Fruit fly (Drosophila melanogaster) whole organism, embryonic: Measurements from ENCODE around the gene Catsup.

Experiments used
- Blimp-1 ChIP-seq: fragments of 200-800 bp; sonication (Bioruptor generic); optimal IDR thresholded peaks from 3 replicates; lab custom pipeline; 2018; ENCODE audit warnings: missing biosample characterization, missing genetic modification characterization, mild to moderate bottlenecking, moderate library complexity, missing genetic modification reagents
- CG10979 ChIP-seq: fragments of 200-800 bp; sonication (Bioruptor generic); optimal IDR thresholded peaks from 2 replicates; lab custom pipeline; 2018; ENCODE audit warnings: missing biosample characterization, mild to moderate bottlenecking, missing genetic modification characterization, moderate library complexity
- CG11085 ChIP-seq: fragments of 200-800 bp; sonication (Bioruptor generic); IDR thresholded peaks from 2 replicates; pipeline ENCODE4 v1.3.6; 2022; ENCODE audit warnings: missing biosample characterization, missing genetic modification characterization
- CG11398 ChIP-seq: fragments of 200-800 bp; sonication (Bioruptor generic); optimal IDR thresholded peaks from 2 replicates; lab custom pipeline; 2016; ENCODE audit warnings: missing biosample characterization, missing genetic modification characterization
- CG12071 ChIP-seq: fragments of 200-800 bp; sonication (Bioruptor generic); optimal IDR thresholded peaks from 3 replicates; lab custom pipeline; 2018; ENCODE audit warnings: missing biosample characterization, mild to moderate bottlenecking, missing genetic modification characterization
- CG12155 ChIP-seq: fragments of 200-800 bp; sonication (Bioruptor generic); optimal IDR thresholded peaks from 3 replicates; lab custom pipeline; 2016; ENCODE audit warnings: missing biosample characterization, missing genetic modification characterization
- CG12942 ChIP-seq: fragments of 200-800 bp; sonication (Bioruptor generic); optimal IDR thresholded peaks from 3 replicates; lab custom pipeline; 2016; ENCODE audit warnings: missing biosample characterization, missing genetic modification characterization
- CG13296 ChIP-seq: fragments of 200-800 bp; sonication (Bioruptor generic); optimal IDR thresholded peaks from 3 replicates; lab custom pipeline; 2018; ENCODE audit warnings: missing biosample characterization, mild to moderate bottlenecking, missing genetic modification characterization
- CG13775 ChIP-seq: fragments of 200-800 bp; sonication (Bioruptor generic); optimal IDR thresholded peaks from 3 replicates; lab custom pipeline; 2017; ENCODE audit warnings: missing biosample characterization, mild to moderate bottlenecking, missing genetic modification characterization
- CG14860 ChIP-seq: fragments of 200-800 bp; sonication (Bioruptor generic); IDR thresholded peaks from 3 replicates; pipeline ENCODE4 v1.3.6; 2022; ENCODE audit warnings: missing biosample characterization, missing genetic modification characterization; ENCODE audit not compliant: partially characterized antibody
- CG15269 ChIP-seq: fragments of 200-800 bp; sonication (Bioruptor generic); optimal IDR thresholded peaks from 2 replicates; lab custom pipeline; 2018; ENCODE audit warnings: missing biosample characterization, mild to moderate bottlenecking, missing genetic modification characterization, moderate library complexity
- CG17361 ChIP-seq: fragments of 200-800 bp; sonication (Bioruptor generic); IDR thresholded peaks from 3 replicates; pipeline ENCODE4 v1.3.6; 2022; ENCODE audit warnings: missing biosample characterization, missing genetic modification characterization
- CG18262 ChIP-seq: fragments of 200-800 bp; optimal IDR thresholded peaks from 3 replicates; lab custom pipeline; 2019; ENCODE audit warnings: missing biosample characterization, mild to moderate bottlenecking, missing genetic modification characterization, moderate library complexity
- CG2875 ChIP-seq: fragments of 200-800 bp; sonication (Bioruptor generic); optimal IDR thresholded peaks from 2 replicates; lab custom pipeline; 2017; ENCODE audit warnings: missing biosample characterization, mild to moderate bottlenecking, missing genetic modification characterization, missing genetic modification reagents
- CG31365 ChIP-seq: fragments of 200-800 bp; sonication (Bioruptor generic); optimal IDR thresholded peaks from 2 replicates; lab custom pipeline; 2018; ENCODE audit warnings: missing biosample characterization, mild to moderate bottlenecking, missing genetic modification characterization
- CG31441 ChIP-seq: fragments of 200-800 bp; sonication (Bioruptor generic); IDR thresholded peaks from 2 replicates; pipeline ENCODE4 v1.3.6; 2022; ENCODE audit warnings: missing biosample characterization, missing genetic modification characterization
- CG33557 ChIP-seq: fragments of 200-800 bp; sonication (Bioruptor generic); optimal IDR thresholded peaks from 2 replicates; lab custom pipeline; 2019; ENCODE audit warnings: missing biosample characterization, mild to moderate bottlenecking, missing genetic modification characterization, moderate library complexity
- CG5953 ChIP-seq: fragments of 200-800 bp; sonication (Bioruptor generic); IDR thresholded peaks from 2 replicates; pipeline ENCODE4 v1.3.6; 2022; ENCODE audit warnings: missing biosample characterization, missing genetic modification characterization
- CG6689 ChIP-seq: fragments of 200-800 bp; sonication (Bioruptor generic); IDR thresholded peaks from 2 replicates; pipeline ENCODE4 v1.3.6; 2022; ENCODE audit warnings: missing biosample characterization, missing genetic modification characterization
- CG6791 ChIP-seq: fragments of 200-800 bp; sonication (Bioruptor generic); IDR thresholded peaks from 3 replicates; pipeline ENCODE4 v1.3.6; 2022; ENCODE audit warnings: missing biosample characterization, missing genetic modification characterization; ENCODE audit not compliant: partially characterized antibody
- CG8359 ChIP-seq: fragments of 200-800 bp; sonication (Bioruptor generic); optimal IDR thresholded peaks from 2 replicates; lab custom pipeline; 2017; ENCODE audit warnings: missing biosample characterization, mild to moderate bottlenecking, missing genetic modification characterization, borderline replicate concordance
- CrebB ChIP-seq: fragments of 200-800 bp; sonication (Bioruptor generic); optimal IDR thresholded peaks from 3 replicates; lab custom pipeline; 2018; ENCODE audit warnings: missing biosample characterization, mild to moderate bottlenecking, missing genetic modification characterization
- Eip74EF ChIP-seq, 2 experiments: fragments of 200-800 bp in 1 of 2; fragments of >200 bp in 1 of 2; sonication (Bioruptor generic) in 1 of 2; optimal IDR thresholded peaks; 2 replicates each; lab custom pipeline; 2017 to 2019; ENCODE audit warnings: missing biosample characterization in 2 of 2, missing genetic modification characterization in 2 of 2, mild to moderate bottlenecking in 1 of 2, moderate library complexity in 1 of 2
- H2.0 ChIP-seq: fragments of 200-800 bp; sonication (Bioruptor generic); IDR thresholded peaks from 2 replicates; pipeline ENCODE4 v1.3.6; 2022; ENCODE audit warnings: missing biosample characterization, missing genetic modification characterization
- HLH54F ChIP-seq: fragments of 200-800 bp; sonication (Bioruptor generic); optimal IDR thresholded peaks from 3 replicates; lab custom pipeline; 2016; ENCODE audit warnings: missing biosample characterization, missing genetic modification characterization
- Lim3 ChIP-seq: fragments of 200-800 bp; sonication (Bioruptor generic); IDR thresholded peaks from 2 replicates; pipeline ENCODE4 v1.3.6; 2022; ENCODE audit warnings: missing biosample characterization, missing genetic modification characterization
- MTF-1 ChIP-seq: fragments of 200-800 bp; sonication (Bioruptor generic); optimal IDR thresholded peaks from 2 replicates; lab custom pipeline; 2018; ENCODE audit warnings: missing biosample characterization, mild to moderate bottlenecking, missing genetic modification characterization, borderline replicate concordance
- Nf-YB ChIP-seq: fragments of 200-800 bp; sonication (Bioruptor generic); optimal IDR thresholded peaks from 3 replicates; lab custom pipeline; 2019; ENCODE audit warnings: missing biosample characterization, mild to moderate bottlenecking, missing genetic modification characterization, moderate library complexity
- NfI ChIP-seq: fragments of 200-800 bp; sonication (Bioruptor generic); optimal IDR thresholded peaks from 3 replicates; lab custom pipeline; 2018; ENCODE audit warnings: missing biosample characterization, mild to moderate bottlenecking, missing genetic modification characterization, moderate library complexity
- Spps ChIP-seq: fragments of 200-800 bp; sonication (Bioruptor generic); optimal IDR thresholded peaks from 2 replicates; lab custom pipeline; 2018; ENCODE audit warnings: missing biosample characterization, mild to moderate bottlenecking, missing genetic modification characterization
- ash1 ChIP-seq: fragments of 200-800 bp; sonication (Bioruptor generic); optimal IDR thresholded peaks from 2 replicates; lab custom pipeline; 2018; ENCODE audit warnings: missing biosample characterization, mild to moderate bottlenecking, missing genetic modification characterization
- btn ChIP-seq: fragments of 200-800 bp; sonication (Bioruptor generic); optimal IDR thresholded peaks from 2 replicates; lab custom pipeline; 2016; ENCODE audit warnings: missing biosample characterization, missing genetic modification characterization
- cato ChIP-seq: fragments of 200-800 bp; sonication (Bioruptor generic); optimal IDR thresholded peaks from 2 replicates; lab custom pipeline; 2016; ENCODE audit warnings: missing biosample characterization, missing genetic modification characterization, borderline replicate concordance
- caup ChIP-seq: fragments of 200-800 bp; sonication (Bioruptor generic); optimal IDR thresholded peaks from 3 replicates; lab custom pipeline; 2017; ENCODE audit warnings: missing biosample characterization, mild to moderate bottlenecking, missing genetic modification characterization, moderate library complexity; ENCODE audit not compliant: severe bottlenecking
- crol ChIP-seq: fragments of 200-800 bp; sonication (Bioruptor generic); IDR thresholded peaks from 2 replicates; pipeline ENCODE4 v1.3.6; 2022; ENCODE audit warnings: missing biosample characterization, missing genetic modification characterization
- cwo ChIP-seq: fragments of 200-800 bp; sonication (Bioruptor generic); optimal IDR thresholded peaks from 3 replicates; lab custom pipeline; 2017; ENCODE audit warnings: missing biosample characterization, missing genetic modification characterization, mild to moderate bottlenecking, moderate library complexity, missing genetic modification reagents
- dati ChIP-seq: fragments of 200-800 bp; sonication (Bioruptor generic); IDR thresholded peaks from 2 replicates; pipeline ENCODE4 v1.3.6; 2022; ENCODE audit warnings: missing biosample characterization, missing genetic modification characterization
- grau ChIP-seq: fragments of 200-800 bp; optimal IDR thresholded peaks from 3 replicates; lab custom pipeline; 2019; ENCODE audit warnings: missing biosample characterization, mild to moderate bottlenecking, missing genetic modification characterization, moderate library complexity
- jing ChIP-seq: fragments of 200-800 bp; sonication (Bioruptor generic); optimal IDR thresholded peaks from 2 replicates; lab custom pipeline; 2018; ENCODE audit warnings: missing biosample characterization, mild to moderate bottlenecking, missing genetic modification characterization
- lab ChIP-seq: fragments of 200-800 bp; sonication (Bioruptor generic); optimal IDR thresholded peaks from 3 replicates; lab custom pipeline; 2017; ENCODE audit warnings: missing biosample characterization, missing genetic modification characterization, mild to moderate bottlenecking, moderate library complexity, missing genetic modification reagents
- org-1 ChIP-seq: fragments of 200-800 bp; sonication (Bioruptor generic); optimal IDR thresholded peaks from 2 replicates; lab custom pipeline; 2017; ENCODE audit warnings: missing biosample characterization, missing genetic modification characterization
- phol ChIP-seq: fragments of 200-800 bp; sonication (Bioruptor generic); optimal IDR thresholded peaks from 3 replicates; lab custom pipeline; 2018; ENCODE audit warnings: missing biosample characterization, mild to moderate bottlenecking, missing genetic modification characterization, moderate library complexity
- ranshi ChIP-seq: fragments of 200-800 bp; sonication (Bioruptor generic); IDR thresholded peaks from 2 replicates; pipeline ENCODE4 v1.3.6; 2022; ENCODE audit warnings: missing biosample characterization, missing genetic modification characterization
- sisA ChIP-seq: fragments of 200-800 bp; sonication (Bioruptor generic); IDR thresholded peaks from 2 replicates; pipeline ENCODE4 v1.3.6; 2022; ENCODE audit warnings: missing biosample characterization, missing genetic modification characterization
- tll ChIP-seq, 2 experiments: fragments of 200-800 bp in 1 of 2; fragments of >200 bp in 1 of 2; sonication (Bioruptor generic) in 1 of 2; optimal IDR thresholded peaks; 2 replicates each; lab custom pipeline; 2017 to 2019; ENCODE audit warnings: missing biosample characterization in 2 of 2, missing genetic modification characterization in 2 of 2, mild to moderate bottlenecking in 1 of 2, moderate library complexity in 1 of 2
- trem ChIP-seq: fragments of 200-800 bp; optimal IDR thresholded peaks from 3 replicates; lab custom pipeline; 2019; ENCODE audit warnings: missing biosample characterization, mild to moderate bottlenecking, missing genetic modification characterization, moderate library complexity

The Catsup gene

DNA sequence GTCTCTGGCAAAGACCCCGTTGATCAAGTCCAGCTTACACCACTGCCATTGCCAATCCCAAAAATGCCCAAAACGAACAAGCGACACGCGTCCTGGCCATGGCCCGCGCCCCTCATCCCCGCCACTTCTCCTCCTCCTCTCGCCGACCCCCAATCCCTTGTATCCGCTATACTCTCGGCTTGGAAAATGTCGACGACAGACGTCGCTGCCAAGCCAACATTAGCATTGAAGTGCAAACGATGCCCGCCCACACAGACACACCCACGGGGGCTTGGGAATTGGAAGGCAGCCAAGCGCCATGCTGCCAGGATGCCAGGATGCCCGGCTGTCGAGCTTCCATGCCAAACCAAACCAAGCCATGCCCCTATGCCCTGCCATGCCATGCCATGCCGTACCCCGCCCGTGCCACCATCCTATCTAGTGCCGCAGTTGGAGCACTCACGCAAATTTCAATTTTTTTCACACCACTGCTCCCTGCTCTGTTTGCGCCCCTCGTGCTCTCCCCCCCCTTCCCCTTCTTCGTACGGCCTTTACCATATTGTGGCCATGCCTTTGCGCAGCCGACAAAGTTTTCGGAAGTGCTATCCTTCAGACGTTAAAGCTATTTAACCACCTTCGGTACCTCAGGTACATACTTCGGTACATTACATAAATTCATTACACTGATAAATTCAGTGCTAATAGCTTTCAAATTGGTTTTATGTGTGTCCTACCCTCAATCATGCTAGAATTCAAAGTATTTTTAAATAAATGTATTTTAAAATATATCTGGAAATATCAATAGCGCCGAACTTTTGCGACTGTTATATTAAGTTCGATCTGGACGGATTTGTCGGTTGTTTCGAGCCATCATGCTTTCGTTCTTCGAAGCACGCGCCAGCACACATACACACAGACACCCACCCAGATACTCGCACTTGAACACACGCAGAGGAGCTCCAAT is 20.1 kb upstream of the Catsup start (continued):
- TF ChIP-seq CG10979 (tag; lab: Kevin White, UChicago) (peak; percentile 75), sisA (GFP tag; lab: Robert Waterston, UW) (peak; percentile 49), CG13296 (GFP tag; lab: Kevin White, UChicago) (peak; percentile 80), CrebB (tag; lab: Kevin White, UChicago) (peak; percentile 65), crol (GFP tag; lab: Robert Waterston, UW) (peak; percentile 91), CG8359 (GFP tag; lab: Kevin White, UChicago) (peak; percentile 28), Nf-YB (GFP tag; lab: Kevin White, UChicago) (peak; percentile 58), caup (peak; percentile 74), ranshi (peak; percentile 52; the same call in 1 of the 2 replicates), CG2875 (GFP tag; lab: Kevin White, UChicago) (peak; percentile 68), CG31365 (tag; lab: Kevin White, UChicago) (peak; percentile 25), H2.0 (GFP tag; lab: Robert Waterston, UW) (no peak; the same call in 1 of the 2 replicates), CG5953 (no peak), Spps (tag; lab: Kevin White, UChicago) (peak; percentile 49), CG15269 (tag; lab: Kevin White, UChicago) (peak; percentile 87), cwo (GFP tag; lab: Kevin White, UChicago) (peak; percentile 82), CG17361 (GFP tag; lab: Robert Waterston, UW) (peak; percentile 88), Blimp-1 (GFP tag; lab: Kevin White, UChicago) (peak; percentile 65), CG12942 (GFP tag; lab: Kevin White, UChicago) (peak; percentile 56), phol (peak; percentile 76), NfI (GFP tag; lab: Kevin White, UChicago) (peak; percentile 83), dati (GFP tag; lab: Robert Waterston, UW) (no peak), CG33557 (GFP tag; lab: Kevin White, UChicago) (peak; percentile 37), btn (GFP tag; lab: Kevin White, UChicago) (no peak), CG13775 (GFP tag; lab: Kevin White, UChicago) (peak; percentile 68), CG31441 (peak; percentile 85), CG6791 (GFP tag; lab: Robert Waterston, UW) (no peak), grau (tag; lab: Kevin White, UChicago) (peak; percentile 86), CG18262 (tag; lab: Kevin White, UChicago) (peak; percentile 82), ash1 (GFP tag; lab: Kevin White, UChicago) (no peak), org-1 (GFP tag; lab: Kevin White, UChicago) (peak; percentile 84), Lim3 (no peak), CG6689 (GFP tag; lab: Robert Waterston, UW) (peak; percentile 71), HLH54F (GFP tag; lab: Kevin White, UChicago) (peak; percentile 51), jing (GFP tag; lab: Kevin White, UChicago) (peak; percentile 43), CG11085 (GFP tag; lab: Robert Waterston, UW) (0 out of 2 replicates have a peak, but pooled peaks have one; percentile 25), Eip74EF (GFP tag; optimal IDR thresholded peaks at IDR 0.05; lab: Kevin White, UChicago) (peak in 1 of 2 experiments; percentile 80), MTF-1 (GFP tag; lab: Kevin White, UChicago) (no peak), CG14860 (no peak), CG12155 (GFP tag; lab: Kevin White, UChicago) (peak; percentile 59), cato (GFP tag; lab: Kevin White, UChicago) (peak; percentile 40), lab (GFP tag; lab: Kevin White, UChicago) (peak; percentile 83), tll (GFP tag; optimal IDR thresholded peaks at IDR 0.05; lab: Kevin White, UChicago) (no peak), CG12071 (GFP tag; lab: Kevin White, UChicago) (peak; percentile 56), trem (tag; lab: Kevin White, UChicago) (peak; percentile 9), CG11398 (GFP tag; lab: Kevin White, UChicago) (no peak)
